Fruit fly (Drosophila melanogaster) whole organism, embryonic: ENCODE measurements around the gene dgrn.
A peak's percentile ranks its signal among the peaks of the same experiment; 100 is the strongest.

Experiments
- Adf1 ChIP-seq: fragments of 200-800 bp; sonication (Bioruptor generic); IDR thresholded peaks from 2 replicates; pipeline ENCODE4 v1.3.6; 2022; ENCODE audit warnings: missing biosample characterization, missing genetic modification characterization
- BEAF-32 ChIP-seq: fragments of 200-800 bp; sonication (Bioruptor generic); optimal IDR thresholded peaks from 3 replicates; lab custom pipeline; 2017; ENCODE audit warnings: missing biosample characterization, missing genetic modification characterization, mild to moderate bottlenecking, moderate library complexity, missing genetic modification reagents
- CG10366 ChIP-seq: fragments of 200-800 bp; sonication (Bioruptor generic); IDR thresholded peaks from 2 replicates; pipeline ENCODE4 v1.3.6; 2022; ENCODE audit warnings: missing biosample characterization, missing genetic modification characterization
- CG10654 ChIP-seq: fragments of 200-800 bp; sonication (Bioruptor generic); optimal IDR thresholded peaks from 2 replicates; lab custom pipeline; 2016; ENCODE audit warnings: missing biosample characterization, missing genetic modification characterization
- CG11456 ChIP-seq: fragments of 200-800 bp; sonication (Bioruptor generic); IDR thresholded peaks from 3 replicates; pipeline ENCODE4 v1.3.6; 2022; ENCODE audit warnings: missing biosample characterization, missing genetic modification characterization
- CG13123 ChIP-seq: fragments of 200-800 bp; sonication (Bioruptor generic); optimal IDR thresholded peaks from 2 replicates; lab custom pipeline; 2016; ENCODE audit warnings: missing biosample characterization, missing genetic modification characterization
- CG13287 ChIP-seq: fragments of 200-800 bp; sonication (Bioruptor generic); IDR thresholded peaks from 2 replicates; pipeline ENCODE4 v1.3.6; 2022; ENCODE audit warnings: missing biosample characterization, missing genetic modification characterization; ENCODE audit not compliant: partially characterized antibody
- CG14860 ChIP-seq: fragments of 200-800 bp; sonication (Bioruptor generic); IDR thresholded peaks from 3 replicates; pipeline ENCODE4 v1.3.6; 2022; ENCODE audit warnings: missing biosample characterization, missing genetic modification characterization; ENCODE audit not compliant: partially characterized antibody
- CG17361 ChIP-seq: fragments of 200-800 bp; sonication (Bioruptor generic); IDR thresholded peaks from 3 replicates; pipeline ENCODE4 v1.3.6; 2022; ENCODE audit warnings: missing biosample characterization, missing genetic modification characterization
- CG18011 ChIP-seq: fragments of 200-800 bp; sonication (Bioruptor generic); optimal IDR thresholded peaks from 2 replicates; lab custom pipeline; 2017; ENCODE audit warnings: missing biosample characterization, missing genetic modification characterization, mild to moderate bottlenecking, moderate library complexity, missing genotype
- CG18476 ChIP-seq: fragments of 200-800 bp; sonication (Bioruptor generic); optimal IDR thresholded peaks from 2 replicates; lab custom pipeline; 2016; ENCODE audit warnings: missing biosample characterization, mild to moderate bottlenecking, missing genetic modification characterization
- CG18764 ChIP-seq: fragments of 200-800 bp; sonication (Bioruptor generic); optimal IDR thresholded peaks from 3 replicates; lab custom pipeline; 2016; ENCODE audit warnings: missing biosample characterization, missing genetic modification characterization
- CG2875 ChIP-seq: fragments of 200-800 bp; sonication (Bioruptor generic); optimal IDR thresholded peaks from 2 replicates; lab custom pipeline; 2017; ENCODE audit warnings: missing biosample characterization, mild to moderate bottlenecking, missing genetic modification characterization, missing genetic modification reagents
- CG4360 ChIP-seq: fragments of 200-800 bp; sonication (Bioruptor generic); IDR thresholded peaks from 2 replicates; pipeline ENCODE4 v1.3.6; 2022; ENCODE audit warnings: missing biosample characterization, missing genetic modification characterization
- CG4424 ChIP-seq: fragments of 200-800 bp; sonication (Bioruptor generic); optimal IDR thresholded peaks from 3 replicates; lab custom pipeline; 2016; ENCODE audit warnings: missing biosample characterization, missing genetic modification characterization
- CG4707 ChIP-seq: fragments of 200-800 bp; sonication (Bioruptor generic); optimal IDR thresholded peaks from 2 replicates; lab custom pipeline; 2018; ENCODE audit warnings: missing biosample characterization, mild to moderate bottlenecking, missing genetic modification characterization, moderate library complexity
- CG9876 ChIP-seq: fragments of 200-800 bp; sonication (Bioruptor generic); optimal IDR thresholded peaks from 2 replicates; lab custom pipeline; 2016; ENCODE audit warnings: missing biosample characterization, missing genetic modification characterization
- CG9932 ChIP-seq: fragments of 200-800 bp; sonication (Bioruptor generic); IDR thresholded peaks from 2 replicates; pipeline ENCODE4 v1.3.6; 2022; ENCODE audit warnings: missing biosample characterization, missing genetic modification characterization
- CoRest ChIP-seq: fragments of 200-800 bp; sonication (Bioruptor generic); optimal IDR thresholded peaks from 3 replicates; lab custom pipeline; 2018; ENCODE audit warnings: missing biosample characterization, mild to moderate bottlenecking, missing genetic modification characterization, moderate library complexity
- E2f1 ChIP-seq: fragments of 200-800 bp; sonication (Bioruptor generic); IDR thresholded peaks from 2 replicates; pipeline ENCODE4 v1.3.6; 2022; ENCODE audit warnings: missing biosample characterization, missing genetic modification characterization
- E2f2 ChIP-seq: fragments of 200-800 bp; sonication (Bioruptor generic); IDR thresholded peaks from 2 replicates; pipeline ENCODE4 v1.3.6; 2022; ENCODE audit warnings: missing biosample characterization, missing genetic modification characterization
- Hr78 ChIP-seq, 2 experiments: fragments of 200-800 bp in 1 of 2; fragments of >200 bp in 1 of 2; sonication (Bioruptor generic) in 1 of 2; optimal IDR thresholded peaks; 2 replicates each; lab custom pipeline; 2017 to 2019; ENCODE audit warnings: missing biosample characterization in 2 of 2, missing genetic modification characterization in 2 of 2, mild to moderate bottlenecking in 1 of 2, moderate library complexity in 1 of 2
- Neu2 ChIP-seq: fragments of 200-800 bp; sonication (Bioruptor generic); optimal IDR thresholded peaks from 3 replicates; lab custom pipeline; 2016; ENCODE audit warnings: missing biosample characterization, missing genetic modification characterization, borderline replicate concordance
- Nf-YB ChIP-seq: fragments of 200-800 bp; sonication (Bioruptor generic); optimal IDR thresholded peaks from 3 replicates; lab custom pipeline; 2019; ENCODE audit warnings: missing biosample characterization, mild to moderate bottlenecking, missing genetic modification characterization, moderate library complexity
- Rfx ChIP-seq: fragments of 200-800 bp; sonication (Bioruptor generic); IDR thresholded peaks from 2 replicates; pipeline ENCODE4 v1.3.6; 2022; ENCODE audit warnings: missing biosample characterization, missing genetic modification characterization
- Side ChIP-seq: fragments of 200-800 bp; sonication (Bioruptor generic); optimal IDR thresholded peaks from 2 replicates; lab custom pipeline; 2016; ENCODE audit warnings: missing biosample characterization, missing genetic modification characterization
- Taf1 ChIP-seq: fragments of 200-800 bp; sonication (Bioruptor generic); IDR thresholded peaks from 2 replicates; pipeline ENCODE4 v1.3.6; 2022; ENCODE audit warnings: missing biosample characterization, missing genetic modification characterization
- Usf ChIP-seq: fragments of 200-800 bp; sonication (Bioruptor generic); optimal IDR thresholded peaks from 2 replicates; lab custom pipeline; 2017; ENCODE audit warnings: missing genotype, missing biosample characterization, missing genetic modification characterization
- ac ChIP-seq: fragments of 200-800 bp; sonication (Bioruptor generic); optimal IDR thresholded peaks from 3 replicates; lab custom pipeline; 2017; ENCODE audit warnings: missing biosample characterization, mild to moderate bottlenecking, missing genetic modification characterization
- ase ChIP-seq: fragments of 200-800 bp; sonication (Bioruptor generic); IDR thresholded peaks from 3 replicates; pipeline ENCODE4 v1.3.6; 2022; ENCODE audit warnings: missing biosample characterization, missing genetic modification characterization
- bbx ChIP-seq: fragments of 200-800 bp; sonication (Bioruptor generic); IDR thresholded peaks from 2 replicates; pipeline ENCODE4 v1.3.6; 2022; ENCODE audit warnings: missing biosample characterization, missing genetic modification characterization; ENCODE audit not compliant: partially characterized antibody
- bigmax ChIP-seq: fragments of 200-800 bp; sonication (Bioruptor generic); optimal IDR thresholded peaks from 2 replicates; lab custom pipeline; 2018; ENCODE audit warnings: missing biosample characterization, mild to moderate bottlenecking, missing genetic modification characterization
- caup ChIP-seq: fragments of 200-800 bp; sonication (Bioruptor generic); optimal IDR thresholded peaks from 3 replicates; lab custom pipeline; 2017; ENCODE audit warnings: missing biosample characterization, mild to moderate bottlenecking, missing genetic modification characterization, moderate library complexity; ENCODE audit not compliant: severe bottlenecking
- dysf ChIP-seq: fragments of 200-800 bp; sonication (Bioruptor generic); IDR thresholded peaks from 3 replicates; pipeline ENCODE4 v1.3.6; 2022; ENCODE audit warnings: missing biosample characterization, missing genetic modification characterization
- fu2 ChIP-seq: fragments of 200-800 bp; sonication (Bioruptor generic); optimal IDR thresholded peaks from 2 replicates; lab custom pipeline; 2016; ENCODE audit warnings: missing biosample characterization, missing genetic modification characterization
- hbn ChIP-seq: fragments of 200-800 bp; sonication (Bioruptor generic); IDR thresholded peaks from 2 replicates; pipeline ENCODE4 v1.3.6; 2022; ENCODE audit warnings: missing biosample characterization, missing genetic modification characterization; ENCODE audit not compliant: partially characterized antibody
- lmd ChIP-seq: fragments of 200-800 bp; sonication (Bioruptor generic); IDR thresholded peaks from 2 replicates; pipeline ENCODE4 v1.3.6; 2022; ENCODE audit warnings: missing biosample characterization, missing genetic modification characterization
- mld ChIP-seq: fragments of 200-800 bp; sonication (Bioruptor generic); IDR thresholded peaks from 3 replicates; pipeline ENCODE4 v1.3.6; 2022; ENCODE audit warnings: missing biosample characterization, missing genetic modification characterization; ENCODE audit not compliant: partially characterized antibody
- nerfin-2 ChIP-seq: fragments of 200-800 bp; sonication (Bioruptor generic); IDR thresholded peaks from 2 replicates; pipeline ENCODE4 v1.3.6; 2022; ENCODE audit warnings: missing biosample characterization, missing genetic modification characterization; ENCODE audit not compliant: partially characterized antibody
- nmo ChIP-seq: fragments of 200-800 bp; sonication (Bioruptor generic); optimal IDR thresholded peaks from 2 replicates; lab custom pipeline; 2018; ENCODE audit warnings: missing biosample characterization, mild to moderate bottlenecking, missing genetic modification characterization, moderate library complexity
- otp ChIP-seq: fragments of 200-800 bp; sonication (Bioruptor generic); IDR thresholded peaks from 3 replicates; pipeline ENCODE4, ENCODE4 v1.3.6; 2022; ENCODE audit warnings: missing biosample characterization, missing genetic modification characterization
- pho ChIP-seq: fragments of 200-800 bp; sonication (Bioruptor generic); optimal IDR thresholded peaks from 2 replicates; lab custom pipeline; 2016; ENCODE audit warnings: missing biosample characterization, missing genetic modification characterization
- phol ChIP-seq: fragments of 200-800 bp; sonication (Bioruptor generic); optimal IDR thresholded peaks from 3 replicates; lab custom pipeline; 2018; ENCODE audit warnings: missing biosample characterization, mild to moderate bottlenecking, missing genetic modification characterization, moderate library complexity
- sc ChIP-seq, 3 experiments: fragments of >200 bp in 2 of 3; fragments of 200-800 bp in 1 of 3; sonication (Bioruptor generic) in 1 of 3; optimal IDR thresholded peaks; 2 replicates in 2 of 3; 3 replicates in 1 of 3; lab custom pipeline; 2017; ENCODE audit warnings: mild to moderate bottlenecking in 1 of 3, missing biosample characterization in 1 of 3, missing genetic modification characterization in 1 of 3, missing genetic modification reagents in 1 of 3
- stwl ChIP-seq: fragments of 200-800 bp; sonication (Bioruptor generic); optimal IDR thresholded peaks from 3 replicates; lab custom pipeline; 2018; ENCODE audit warnings: missing biosample characterization, mild to moderate bottlenecking, missing genetic modification characterization, moderate library complexity
- unpg ChIP-seq: fragments of 200-800 bp; sonication (Bioruptor generic); optimal IDR thresholded peaks from 3 replicates; lab custom pipeline; 2018; ENCODE audit warnings: missing biosample characterization, mild to moderate bottlenecking, missing genetic modification characterization, moderate library complexity

dgrn gene

dm6 chr3R:5789025-5789953, 35.1 kb upstream of the dgrn start, which contains the start of the genes Hat1 and Rpn5 (continued):
- TF ChIP-seq Usf (GFP tag; lab: Kevin White, UChicago) (peak; percentile 66), CG9932 (peak; percentile 88), dysf (GFP tag; lab: Robert Waterston, UW) (peak; percentile 72; the same call in 2 of the 3 replicates), nmo (GFP tag; lab: Kevin White, UChicago) (peak; percentile 87), nerfin-2 (GFP tag; lab: Robert Waterston, UW) (peak; percentile 68), bbx (GFP tag; lab: Robert Waterston, UW) (peak; percentile 65), fu2 (GFP tag; lab: Kevin White, UChicago) (peak; percentile 93), Nf-YB (GFP tag; lab: Kevin White, UChicago) (peak; percentile 47), pho (peak; percentile 95), CG13123 (GFP tag; lab: Kevin White, UChicago) (peak; percentile 68), CG10654 (GFP tag; lab: Kevin White, UChicago) (peak; percentile 78), Rfx (GFP tag; lab: Robert Waterston, UW) (peak; percentile 83), BEAF-32 (GFP tag; lab: Kevin White, UChicago) (peak; percentile 90), stwl (tag; lab: Kevin White, UChicago) (peak; percentile 82), Side (GFP tag; lab: Kevin White, UChicago) (peak; percentile 90), CG17361 (GFP tag; lab: Robert Waterston, UW) (peak; percentile 95), ase (peak; percentile 51; the same call in 1 of the 3 replicates), Neu2 (peak; percentile 74), lmd (GFP tag; lab: Robert Waterston, UW) (peak; percentile 70), CG4360 (GFP tag; lab: Robert Waterston, UW) (no peak), sc (optimal IDR thresholded peaks at IDR 0.05; lab: Kevin White, UChicago) (no peak), sc (GFP tag; optimal IDR thresholded peaks at IDR 0.05; lab: Kevin White, UChicago) (peak; percentile 63), ac (GFP tag; lab: Kevin White, UChicago) (no peak), Hr78 (GFP tag; optimal IDR thresholded peaks at IDR 0.05; lab: Kevin White, UChicago) (no peak), CG14860 (GFP tag; lab: Robert Waterston, UW) (peak; percentile 68; the same call in 2 of the 3 replicates), Taf1 (GFP tag; lab: Robert Waterston, UW) (peak; percentile 58; the same call in 1 of the 2 replicates), CG18476 (GFP tag; lab: Kevin White, UChicago) (peak; percentile 84), phol (tag; lab: Kevin White, UChicago) (peak; percentile 84), hbn (GFP tag; lab: Robert Waterston, UW) (peak; percentile 71), E2f1 (GFP tag; lab: Robert Waterston, UW) (peak; percentile 59), bigmax (no peak), CoRest (tag; lab: Kevin White, UChicago) (peak; percentile 86), unpg (GFP tag; lab: Kevin White, UChicago) (peak; percentile 66), CG11456 (GFP tag; lab: Robert Waterston, UW) (peak; percentile 63; the same call in 2 of the 3 replicates), CG13287 (GFP tag; lab: Robert Waterston, UW) (peak; percentile 83), E2f2 (peak; percentile 60), Adf1 (no peak; the same call in 1 of the 2 replicates), CG9876 (peak; percentile 73), CG18011 (peak; percentile 69), caup (GFP tag; lab: Kevin White, UChicago) (peak; percentile 78), CG18764 (peak; percentile 79), CG4424 (GFP tag; lab: Kevin White, UChicago) (peak; percentile 91), CG10366 (GFP tag; lab: Robert Waterston, UW) (peak; percentile 47), CG4707 (GFP tag; lab: Kevin White, UChicago) (no peak), CG2875 (GFP tag; lab: Kevin White, UChicago) (peak; percentile 35), mld (GFP tag; lab: Robert Waterston, UW) (peak; percentile 48; the same call in 1 of the 3 replicates), otp (GFP tag; lab: Robert Waterston, UW) (0 out of 3 replicates have a peak, but pooled peaks have one; percentile 9)
